Fruit fly (Drosophila melanogaster) whole organism, prepupa: ENCODE results near the gene CG14301.

Experiments
- CG10631 ChIP-seq: fragments of 200-800 bp; sonication (Bioruptor generic); optimal IDR thresholded peaks from 2 replicates; lab custom pipeline; 2016; ENCODE audit warnings: missing biosample characterization, missing genetic modification characterization
- CG10669 ChIP-seq: fragments of 200-800 bp; sonication (Bioruptor generic); optimal IDR thresholded peaks from 3 replicates; lab custom pipeline; 2018; ENCODE audit warnings: missing biosample characterization, mild to moderate bottlenecking, missing genetic modification characterization, moderate library complexity
- CG11294 ChIP-seq: fragments of 200-800 bp; sonication (Bioruptor generic); IDR thresholded peaks from 2 replicates; pipeline ENCODE4 v1.3.6; 2022; ENCODE audit warnings: missing biosample characterization, missing genetic modification characterization
- CG11762 ChIP-seq: fragments of 200-800 bp; sonication (Bioruptor generic); optimal IDR thresholded peaks from 3 replicates; lab custom pipeline; 2016; ENCODE audit warnings: missing biosample characterization, missing genetic modification characterization; ENCODE audit not compliant: insufficient read depth
- CG16779 ChIP-seq: fragments of 200-800 bp; sonication (Bioruptor generic); optimal IDR thresholded peaks from 3 replicates; lab custom pipeline; 2017; ENCODE audit warnings: missing biosample characterization, mild to moderate bottlenecking, missing genetic modification characterization
- CG3032 ChIP-seq: fragments of 200-800 bp; optimal IDR thresholded peaks from 2 replicates; lab custom pipeline; 2019; ENCODE audit warnings: missing biosample characterization, mild to moderate bottlenecking, missing genetic modification characterization, moderate library complexity
- CG31627 ChIP-seq: fragments of 200-800 bp; sonication (Bioruptor generic); optimal IDR thresholded peaks from 3 replicates; lab custom pipeline; 2016; ENCODE audit warnings: missing biosample characterization, missing genetic modification characterization
- CG32006 ChIP-seq: fragments of 200-800 bp; sonication (Bioruptor generic); optimal IDR thresholded peaks from 3 replicates; lab custom pipeline; 2017; ENCODE audit warnings: missing biosample characterization, mild to moderate bottlenecking, missing genetic modification characterization
- CG34406 ChIP-seq: fragments of 200-800 bp; sonication (Bioruptor generic); optimal IDR thresholded peaks from 3 replicates; lab custom pipeline; 2016; ENCODE audit warnings: missing biosample characterization, missing genetic modification characterization
- CG3919 ChIP-seq: fragments of 200-800 bp; sonication (Bioruptor generic); optimal IDR thresholded peaks from 3 replicates; lab custom pipeline; 2016; ENCODE audit warnings: missing biosample characterization, missing genetic modification characterization
- CG4318 ChIP-seq: fragments of 200-800 bp; sonication (Bioruptor generic); optimal IDR thresholded peaks from 3 replicates; lab custom pipeline; 2017; ENCODE audit warnings: missing biosample characterization, mild to moderate bottlenecking, missing genetic modification characterization
- CG6163 ChIP-seq: fragments of 200-800 bp; sonication (Bioruptor generic); IDR thresholded peaks from 3 replicates; pipeline ENCODE4 v1.3.6; 2022; ENCODE audit warnings: missing biosample characterization, missing genetic modification characterization
- CG6276 ChIP-seq: fragments of 200-800 bp; sonication (Bioruptor generic); optimal IDR thresholded peaks from 2 replicates; lab custom pipeline; 2017; ENCODE audit warnings: missing biosample characterization, mild to moderate bottlenecking, missing genetic modification characterization
- CG6792 ChIP-seq: fragments of 200-800 bp; sonication (Bioruptor generic); optimal IDR thresholded peaks from 3 replicates; lab custom pipeline; 2016; ENCODE audit warnings: missing biosample characterization, missing genetic modification characterization
- CG6808 ChIP-seq: fragments of 200-800 bp; sonication (Bioruptor generic); optimal IDR thresholded peaks from 3 replicates; lab custom pipeline; 2017; ENCODE audit warnings: missing biosample characterization, missing genetic modification characterization, mild to moderate bottlenecking, moderate library complexity, missing genetic modification reagents
- CG6854 ChIP-seq: fragments of 200-800 bp; sonication (Bioruptor generic); optimal IDR thresholded peaks from 2 replicates; lab custom pipeline; 2017; ENCODE audit warnings: missing biosample characterization, mild to moderate bottlenecking, missing genetic modification characterization
- CG7368 ChIP-seq: fragments of 200-800 bp; sonication (Bioruptor generic); optimal IDR thresholded peaks from 3 replicates; lab custom pipeline; 2016; ENCODE audit warnings: missing biosample characterization, missing genetic modification characterization
- CG8119 ChIP-seq: fragments of 200-800 bp; sonication (Bioruptor generic); IDR thresholded peaks from 3 replicates; pipeline ENCODE4 v1.3.6; 2022; ENCODE audit warnings: missing biosample characterization, missing genetic modification characterization
- CG8319 ChIP-seq: fragments of 200-800 bp; sonication (Bioruptor generic); optimal IDR thresholded peaks from 3 replicates; lab custom pipeline; 2016; ENCODE audit warnings: missing biosample characterization, missing genetic modification characterization
- CG9139 ChIP-seq: fragments of 200-800 bp; sonication (Bioruptor generic); optimal IDR thresholded peaks from 3 replicates; lab custom pipeline; 2017; ENCODE audit warnings: missing biosample characterization, mild to moderate bottlenecking, missing genetic modification characterization
- Eip75B ChIP-seq: fragments of 200-800 bp; sonication (Bioruptor generic); optimal IDR thresholded peaks from 3 replicates; lab custom pipeline; 2016; ENCODE audit warnings: missing biosample characterization, missing genetic modification characterization
- Eip93F ChIP-seq: fragments of 200-800 bp; sonication (Bioruptor generic); optimal IDR thresholded peaks from 2 replicates; lab custom pipeline; 2016; ENCODE audit warnings: missing biosample characterization, mild to moderate bottlenecking, missing genetic modification characterization
- Ets21C ChIP-seq: fragments of 200-800 bp; sonication (Bioruptor generic); optimal IDR thresholded peaks from 3 replicates; lab custom pipeline; 2016; ENCODE audit warnings: missing biosample characterization, missing genetic modification characterization
- Ets96B ChIP-seq: fragments of 200-800 bp; optimal IDR thresholded peaks from 2 replicates; lab custom pipeline; 2019; ENCODE audit warnings: missing biosample characterization, mild to moderate bottlenecking, missing genetic modification characterization, moderate library complexity
- Gug ChIP-seq: fragments of 200-800 bp; sonication (Bioruptor generic); IDR thresholded peaks from 2 replicates; pipeline ENCODE4 v1.3.6; 2022; ENCODE audit warnings: missing biosample characterization, missing genetic modification characterization
- Hr38 ChIP-seq: sonication (Bioruptor generic); optimal IDR thresholded peaks from 2 replicates; lab custom pipeline; 2016; ENCODE audit warnings: missing biosample characterization, missing genetic modification characterization
- Hr39 ChIP-seq: fragments of 200-800 bp; sonication (Bioruptor generic); optimal IDR thresholded peaks from 2 replicates; lab custom pipeline; 2016; ENCODE audit warnings: missing biosample characterization, missing genetic modification characterization
- Hr4 ChIP-seq: fragments of 200-800 bp; sonication (Bioruptor generic); optimal IDR thresholded peaks from 3 replicates; lab custom pipeline; 2016; ENCODE audit warnings: missing biosample characterization, missing genetic modification characterization
- Lpt ChIP-seq: fragments of 200-800 bp; sonication (Bioruptor generic); optimal IDR thresholded peaks from 3 replicates; lab custom pipeline; 2016; ENCODE audit warnings: missing biosample characterization, missing genetic modification characterization
- Met ChIP-seq: fragments of 200-800 bp; sonication (Bioruptor generic); optimal IDR thresholded peaks from 3 replicates; lab custom pipeline; 2016; ENCODE audit warnings: missing biosample characterization, missing genetic modification characterization
- OdsH ChIP-seq: fragments of 200-800 bp; sonication (Bioruptor generic); optimal IDR thresholded peaks from 3 replicates; lab custom pipeline; 2016; ENCODE audit warnings: missing biosample characterization, missing genetic modification characterization
- Smox ChIP-seq: fragments of 200-800 bp; sonication (Bioruptor generic); optimal IDR thresholded peaks from 3 replicates; lab custom pipeline; 2016; ENCODE audit warnings: missing biosample characterization, missing genetic modification characterization
- Sox14 ChIP-seq: fragments of 200-800 bp; sonication (Bioruptor generic); optimal IDR thresholded peaks from 3 replicates; lab custom pipeline; 2016; ENCODE audit warnings: missing biosample characterization, missing genetic modification characterization
- Sox15 ChIP-seq: fragments of 200-800 bp; sonication (Bioruptor generic); optimal IDR thresholded peaks from 3 replicates; lab custom pipeline; 2016; ENCODE audit warnings: missing biosample characterization, missing genetic modification characterization
- achi ChIP-seq: fragments of 200-800 bp; sonication (Bioruptor generic); optimal IDR thresholded peaks from 3 replicates; lab custom pipeline; 2016; ENCODE audit warnings: missing biosample characterization, missing genetic modification characterization
- acj6 ChIP-seq: fragments of 200-800 bp; sonication (Bioruptor generic); optimal IDR thresholded peaks from 3 replicates; lab custom pipeline; 2016; ENCODE audit warnings: missing biosample characterization, missing genetic modification characterization
- cyc ChIP-seq: fragments of 200-800 bp; sonication (Bioruptor generic); optimal IDR thresholded peaks from 3 replicates; lab custom pipeline; 2016; ENCODE audit warnings: missing biosample characterization, missing genetic modification characterization
- dac ChIP-seq: fragments of 200-800 bp; sonication (Bioruptor generic); optimal IDR thresholded peaks from 2 replicates; lab custom pipeline; 2017; ENCODE audit warnings: missing biosample characterization, mild to moderate bottlenecking, missing genetic modification characterization
- dsx ChIP-seq: fragments of 200-800 bp; optimal IDR thresholded peaks from 3 replicates; lab custom pipeline; 2019; ENCODE audit warnings: missing biosample characterization, mild to moderate bottlenecking, missing genetic modification characterization, moderate library complexity; ENCODE audit not compliant: poor library complexity, severe bottlenecking
- eg ChIP-seq: fragments of 200-800 bp; sonication (Bioruptor generic); IDR thresholded peaks from 3 replicates; pipeline ENCODE4 v1.3.6; 2022; ENCODE audit warnings: missing biosample characterization, missing genetic modification characterization
- esn ChIP-seq: fragments of 200-800 bp; sonication (Bioruptor generic); optimal IDR thresholded peaks from 2 replicates; lab custom pipeline; 2016; ENCODE audit warnings: missing biosample characterization, mild to moderate bottlenecking, missing genetic modification characterization, moderate library complexity
- fd59A ChIP-seq: fragments of 200-800 bp; sonication (Bioruptor generic); optimal IDR thresholded peaks from 2 replicates; lab custom pipeline; 2017; ENCODE audit warnings: missing biosample characterization, mild to moderate bottlenecking, missing genetic modification characterization, missing genetic modification reagents
- fd85E ChIP-seq: fragments of 200-800 bp; sonication (Bioruptor generic); optimal IDR thresholded peaks from 3 replicates; lab custom pipeline; 2016; ENCODE audit warnings: missing biosample characterization, missing genetic modification characterization
- fkh ChIP-seq: fragments of 200-800 bp; sonication (Bioruptor generic); optimal IDR thresholded peaks from 3 replicates; lab custom pipeline; 2017; ENCODE audit warnings: missing biosample characterization, mild to moderate bottlenecking, missing genetic modification characterization, moderate library complexity
- lz ChIP-seq: fragments of 200-800 bp; sonication (Bioruptor generic); optimal IDR thresholded peaks from 3 replicates; lab custom pipeline; 2016; ENCODE audit warnings: missing biosample characterization, missing genetic modification characterization
- net ChIP-seq: fragments of 200-800 bp; sonication (Bioruptor generic); optimal IDR thresholded peaks from 3 replicates; lab custom pipeline; 2016; ENCODE audit warnings: missing biosample characterization, missing genetic modification characterization
- pdm3 ChIP-seq: fragments of 200-800 bp; sonication (Bioruptor generic); optimal IDR thresholded peaks from 3 replicates; lab custom pipeline; 2016; ENCODE audit warnings: missing biosample characterization, missing genetic modification characterization
- salr ChIP-seq, 2 experiments: fragments of 200-800 bp; sonication (Bioruptor generic); optimal IDR thresholded peaks; 3 replicates each; lab custom pipeline; 2016 to 2018; ENCODE audit warnings: missing biosample characterization in 2 of 2, missing genetic modification characterization in 2 of 2, mild to moderate bottlenecking in 1 of 2
- spab ChIP-seq: fragments of 200-800 bp; sonication (Bioruptor generic); optimal IDR thresholded peaks from 2 replicates; lab custom pipeline; 2017; ENCODE audit warnings: missing biosample characterization, mild to moderate bottlenecking, missing genetic modification characterization, missing genetic modification reagents
- ss ChIP-seq, 2 experiments: fragments of 200-800 bp; sonication (Bioruptor generic); optimal IDR thresholded peaks; 2 replicates in 1 of 2; 3 replicates in 1 of 2; lab custom pipeline; 2017 to 2018; ENCODE audit warnings: mild to moderate bottlenecking in 2 of 2, missing biosample characterization in 2 of 2, missing genetic modification characterization in 2 of 2, moderate library complexity in 1 of 2
- svp ChIP-seq: fragments of 200-800 bp; sonication (Bioruptor generic); peaks from one replicate; lab custom pipeline; 2016; ENCODE audit warnings: missing biosample characterization, missing genetic modification characterization
- topi ChIP-seq: fragments of 200-800 bp; sonication (Bioruptor generic); optimal IDR thresholded peaks from 3 replicates; lab custom pipeline; 2016; ENCODE audit warnings: missing biosample characterization, missing genetic modification characterization

The CG14301 gene

dm6 chr3R:18585259-18585858 lies 55.9 kb downstream of the CG14301 start:
- TF ChIP-seq CG8319 (GFP tag; lab: Kevin White, UChicago), result no peak
- no peak for TF ChIP-seq CG9139 (GFP tag; lab: Kevin White, UChicago)
- peak; percentile 53 for TF ChIP-seq Met (GFP tag; lab: Kevin White, UChicago)
- TF ChIP-seq OdsH, result no peak
- peak; percentile 38 for TF ChIP-seq CG3919 (GFP tag; lab: Kevin White, UChicago)
- no peak for TF ChIP-seq dsx (GFP tag; lab: Kevin White, UChicago)
- no peak for TF ChIP-seq CG6276
- no peak for TF ChIP-seq fd85E (GFP tag; lab: Kevin White, UChicago)
- no peak for TF ChIP-seq fd59A (GFP tag; lab: Kevin White, UChicago)
- no peak for TF ChIP-seq esn (GFP tag; lab: Kevin White, UChicago)
- TF ChIP-seq acj6 (GFP tag; lab: Kevin White, UChicago), result peak; percentile 24
- peak; percentile 56 for TF ChIP-seq fkh (GFP tag; lab: Kevin White, UChicago)
- peak; percentile 42; the same call in 2 of the 3 replicates for TF ChIP-seq CG6163
- no peak; the same call in 2 of the 3 replicates for TF ChIP-seq CG8119
- no peak for TF ChIP-seq cyc (GFP tag; lab: Kevin White, UChicago)
- TF ChIP-seq net, result peak; percentile 53
- TF ChIP-seq Hr4 (GFP tag; lab: Kevin White, UChicago), result peak; percentile 29
- peak; percentile 23 for TF ChIP-seq CG34406 (GFP tag; lab: Kevin White, UChicago)
- TF ChIP-seq CG7368 (GFP tag; lab: Kevin White, UChicago), result peak; percentile 13
- no peak for TF ChIP-seq CG11294 (GFP tag; lab: Robert Waterston, UW)
- TF ChIP-seq CG10631, result no peak
- TF ChIP-seq salr (GFP tag; optimal IDR thresholded peaks at IDR 0.05; lab: Kevin White, UChicago), result no peak
- TF ChIP-seq Hr39, result peak; percentile 45
- peak; percentile 35 for TF ChIP-seq topi (GFP tag; lab: Kevin White, UChicago)
- TF ChIP-seq Hr38, result no peak
- TF ChIP-seq Ets96B (tag; lab: Kevin White, UChicago), result no peak
- peak; percentile 11 for TF ChIP-seq Sox15 (GFP tag; lab: Kevin White, UChicago)
- no peak for TF ChIP-seq Eip75B (GFP tag; lab: Kevin White, UChicago)
- TF ChIP-seq Eip93F, result no peak
- TF ChIP-seq dac (GFP tag; lab: Kevin White, UChicago), result no peak
- no peak for TF ChIP-seq CG4318 (GFP tag; lab: Kevin White, UChicago)
- TF ChIP-seq CG3032 (tag; lab: Kevin White, UChicago), result no peak
- peak; percentile 10 for TF ChIP-seq CG6854
- TF ChIP-seq spab (GFP tag; lab: Kevin White, UChicago), result no peak
- TF ChIP-seq pdm3, result peak; percentile 26
- peak; percentile 37 for TF ChIP-seq achi
- peak; percentile 61; the same call in 2 of the 3 replicates for TF ChIP-seq eg (GFP tag; lab: Robert Waterston, UW)
- no peak for TF ChIP-seq CG11762 (GFP tag; lab: Kevin White, UChicago)
- TF ChIP-seq CG10669 (GFP tag; lab: Kevin White, UChicago), result no peak
- TF ChIP-seq CG6792 (GFP tag; lab: Kevin White, UChicago), result peak; percentile 15
- TF ChIP-seq CG16779 (tag; lab: Kevin White, UChicago), result peak; percentile 39
- TF ChIP-seq Gug (GFP tag; lab: Robert Waterston, UW), result no peak
- TF ChIP-seq Sox14 (GFP tag; lab: Kevin White, UChicago), result peak; percentile 24
- TF ChIP-seq Smox, result peak; percentile 39
- TF ChIP-seq Lpt (GFP tag; lab: Kevin White, UChicago), result no peak
- TF ChIP-seq CG31627 (GFP tag; lab: Kevin White, UChicago), result peak; percentile 34
- no peak for TF ChIP-seq CG6808
- TF ChIP-seq ss (GFP tag; optimal IDR thresholded peaks at IDR 0.05; lab: Kevin White, UChicago), result no peak
- TF ChIP-seq svp, result no peak
- TF ChIP-seq Ets21C (GFP tag; lab: Kevin White, UChicago), result peak; percentile 19
- TF ChIP-seq CG32006, result no peak
- peak; percentile 22 for TF ChIP-seq lz (GFP tag; lab: Kevin White, UChicago)
